Fruit fly (Drosophila melanogaster) whole organism, embryonic: ENCODE data around the gene Ctr1A.

Experiments
- Adf1 ChIP-seq: fragments of 200-800 bp; sonication (Bioruptor generic); IDR thresholded peaks from 2 replicates; pipeline ENCODE4 v1.3.6; 2022; ENCODE audit warnings: missing biosample characterization, missing genetic modification characterization
- CG11247 ChIP-seq: fragments of 200-800 bp; sonication (Bioruptor generic); IDR thresholded peaks from 2 replicates; pipeline ENCODE4 v1.3.6; 2022; ENCODE audit warnings: missing biosample characterization, missing genetic modification characterization
- CG12155 ChIP-seq: fragments of 200-800 bp; sonication (Bioruptor generic); optimal IDR thresholded peaks from 3 replicates; lab custom pipeline; 2016; ENCODE audit warnings: missing biosample characterization, missing genetic modification characterization
- CG12236 ChIP-seq: fragments of 200-800 bp; sonication (Bioruptor generic); optimal IDR thresholded peaks from 2 replicates; lab custom pipeline; 2016; ENCODE audit warnings: missing biosample characterization, missing genetic modification characterization
- CG12744 ChIP-seq: fragments of 200-800 bp; sonication (Bioruptor generic); optimal IDR thresholded peaks from 2 replicates; lab custom pipeline; 2016; ENCODE audit warnings: missing biosample characterization, missing genetic modification characterization
- CG13775 ChIP-seq: fragments of 200-800 bp; sonication (Bioruptor generic); optimal IDR thresholded peaks from 3 replicates; lab custom pipeline; 2017; ENCODE audit warnings: missing biosample characterization, mild to moderate bottlenecking, missing genetic modification characterization
- CG1529 ChIP-seq: fragments of 200-800 bp; sonication (Bioruptor generic); optimal IDR thresholded peaks from 3 replicates; lab custom pipeline; 2018; ENCODE audit warnings: missing biosample characterization, missing genetic modification characterization
- CG1602 ChIP-seq: fragments of 200-800 bp; sonication (Bioruptor generic); optimal IDR thresholded peaks from 3 replicates; lab custom pipeline; 2016; ENCODE audit warnings: missing biosample characterization, missing genetic modification characterization
- CG17385 ChIP-seq: fragments of 200-800 bp; sonication (Bioruptor generic); optimal IDR thresholded peaks from 3 replicates; lab custom pipeline; 2018; ENCODE audit warnings: missing biosample characterization, mild to moderate bottlenecking, missing genetic modification characterization
- CG1792 ChIP-seq: fragments of 200-800 bp; sonication (Bioruptor generic); optimal IDR thresholded peaks from 2 replicates; lab custom pipeline; 2016; ENCODE audit warnings: missing biosample characterization, missing genetic modification characterization
- CG2889 ChIP-seq: fragments of 200-800 bp; sonication (Bioruptor generic); IDR thresholded peaks from 3 replicates; pipeline ENCODE4 v1.3.6; 2022; ENCODE audit warnings: missing biosample characterization, missing genetic modification characterization
- CG31224 ChIP-seq: fragments of 200-800 bp; sonication (Bioruptor generic); IDR thresholded peaks from 2 replicates; pipeline ENCODE4 v1.3.6; 2022; ENCODE audit warnings: missing biosample characterization, missing genetic modification characterization
- CG33557 ChIP-seq: fragments of 200-800 bp; sonication (Bioruptor generic); optimal IDR thresholded peaks from 2 replicates; lab custom pipeline; 2019; ENCODE audit warnings: missing biosample characterization, mild to moderate bottlenecking, missing genetic modification characterization, moderate library complexity
- CG42726 ChIP-seq: fragments of 200-800 bp; sonication (Bioruptor generic); IDR thresholded peaks from 2 replicates; pipeline ENCODE4 v1.3.6; 2022; ENCODE audit warnings: missing biosample characterization, missing genetic modification characterization; ENCODE audit not compliant: partially characterized antibody
- CG4820 ChIP-seq: fragments of 200-800 bp; sonication (Bioruptor generic); optimal IDR thresholded peaks from 3 replicates; lab custom pipeline; 2016; ENCODE audit warnings: missing biosample characterization, missing genetic modification characterization
- CG6175 ChIP-seq: fragments of 200-800 bp; sonication (Bioruptor generic); IDR thresholded peaks from 3 replicates; pipeline ENCODE4 v1.3.6; 2022; ENCODE audit warnings: missing biosample characterization, missing genetic modification characterization
- CG7786 ChIP-seq: fragments of 200-800 bp; sonication (Bioruptor generic); optimal IDR thresholded peaks from 2 replicates; lab custom pipeline; 2016; ENCODE audit warnings: missing biosample characterization, missing genetic modification characterization
- CG8359 ChIP-seq: fragments of 200-800 bp; sonication (Bioruptor generic); optimal IDR thresholded peaks from 2 replicates; lab custom pipeline; 2017; ENCODE audit warnings: missing biosample characterization, mild to moderate bottlenecking, missing genetic modification characterization, borderline replicate concordance
- CG9932 ChIP-seq: fragments of 200-800 bp; sonication (Bioruptor generic); IDR thresholded peaks from 2 replicates; pipeline ENCODE4 v1.3.6; 2022; ENCODE audit warnings: missing biosample characterization, missing genetic modification characterization
- CkIIα-i1 ChIP-seq: fragments of 200-800 bp; sonication (Bioruptor generic); IDR thresholded peaks from 2 replicates; pipeline ENCODE4 v1.3.6; 2022; ENCODE audit warnings: missing biosample characterization, missing genetic modification characterization
- CoRest ChIP-seq: fragments of 200-800 bp; sonication (Bioruptor generic); optimal IDR thresholded peaks from 3 replicates; lab custom pipeline; 2018; ENCODE audit warnings: missing biosample characterization, mild to moderate bottlenecking, missing genetic modification characterization, moderate library complexity
- D19B ChIP-seq: fragments of 200-800 bp; sonication (Bioruptor generic); optimal IDR thresholded peaks from 2 replicates; lab custom pipeline; 2017; ENCODE audit warnings: missing biosample characterization, mild to moderate bottlenecking, missing genetic modification characterization
- Eip74EF ChIP-seq, 2 experiments: fragments of 200-800 bp in 1 of 2; fragments of >200 bp in 1 of 2; sonication (Bioruptor generic) in 1 of 2; optimal IDR thresholded peaks; 2 replicates each; lab custom pipeline; 2017 to 2019; ENCODE audit warnings: missing biosample characterization in 2 of 2, missing genetic modification characterization in 2 of 2, mild to moderate bottlenecking in 1 of 2, moderate library complexity in 1 of 2
- HHEX ChIP-seq: fragments of 200-800 bp; sonication (Bioruptor generic); optimal IDR thresholded peaks from 3 replicates; lab custom pipeline; 2017; ENCODE audit warnings: missing biosample characterization, mild to moderate bottlenecking, missing genetic modification characterization, missing genetic modification reagents
- Max ChIP-seq: fragments of 200-800 bp; sonication (Bioruptor generic); optimal IDR thresholded peaks from 2 replicates; lab custom pipeline; 2016; ENCODE audit warnings: missing biosample characterization, mild to moderate bottlenecking, missing genetic modification characterization
- Med ChIP-seq: fragments of 200-800 bp; sonication (Bioruptor generic); peaks from one replicate; lab custom pipeline; 2016; ENCODE audit warnings: missing biosample characterization, missing genetic modification characterization, mild to moderate bottlenecking, inconsistent platforms, moderate library complexity
- Nf-YA ChIP-seq: fragments of 200-800 bp; sonication (Bioruptor generic); IDR thresholded peaks from 2 replicates; pipeline ENCODE4 v1.3.6; 2022; ENCODE audit warnings: missing biosample characterization, missing genetic modification characterization
- Nf-YC ChIP-seq: fragments of 200-800 bp; optimal IDR thresholded peaks from 3 replicates; lab custom pipeline; 2019; ENCODE audit warnings: missing biosample characterization, mild to moderate bottlenecking, missing genetic modification characterization, moderate library complexity
- Vsx1 ChIP-seq: fragments of 200-800 bp; sonication (Bioruptor generic); optimal IDR thresholded peaks from 2 replicates; lab custom pipeline; 2017; ENCODE audit warnings: missing biosample characterization, mild to moderate bottlenecking, missing genetic modification characterization, missing genetic modification reagents
- Xrp1 ChIP-seq: fragments of 200-800 bp; sonication (Bioruptor generic); IDR thresholded peaks from 2 replicates; pipeline ENCODE4 v1.3.6; 2022; ENCODE audit warnings: missing biosample characterization, missing genetic modification characterization
- al ChIP-seq: fragments of 200-800 bp; sonication (Bioruptor generic); IDR thresholded peaks from 2 replicates; pipeline ENCODE4 v1.3.6; 2022; ENCODE audit warnings: missing biosample characterization, missing genetic modification characterization
- cad ChIP-seq: fragments of >200 bp; optimal IDR thresholded peaks from 2 replicates; lab custom pipeline; 2017; ENCODE audit warnings: missing biosample characterization, missing genetic modification characterization
- cg ChIP-seq: fragments of 200-800 bp; sonication (Bioruptor generic); optimal IDR thresholded peaks from 3 replicates; lab custom pipeline; 2019; ENCODE audit warnings: missing biosample characterization, mild to moderate bottlenecking, missing genetic modification characterization, moderate library complexity
- croc ChIP-seq: fragments of 200-800 bp; sonication (Bioruptor generic); conservative IDR thresholded peaks from 3 replicates; pipeline ENCODE4 v1.3.6; 2022; ENCODE audit warnings: missing biosample characterization, missing genetic modification characterization
- cwo ChIP-seq: fragments of 200-800 bp; sonication (Bioruptor generic); optimal IDR thresholded peaks from 3 replicates; lab custom pipeline; 2017; ENCODE audit warnings: missing biosample characterization, missing genetic modification characterization, mild to moderate bottlenecking, moderate library complexity, missing genetic modification reagents
- eyg ChIP-seq: fragments of 200-800 bp; sonication (Bioruptor generic); optimal IDR thresholded peaks from 3 replicates; lab custom pipeline; 2016; ENCODE audit warnings: missing biosample characterization, missing genetic modification characterization
- gce ChIP-seq: fragments of 200-800 bp; sonication (Bioruptor generic); IDR thresholded peaks from 3 replicates; pipeline ENCODE4 v1.3.6; 2022; ENCODE audit warnings: missing biosample characterization, missing genetic modification characterization
- gcm2 ChIP-seq: fragments of 200-800 bp; sonication (Bioruptor generic); optimal IDR thresholded peaks from 2 replicates; lab custom pipeline; 2016; ENCODE audit warnings: missing biosample characterization, missing genetic modification characterization
- her ChIP-seq: fragments of 200-800 bp; sonication (Bioruptor generic); optimal IDR thresholded peaks from 2 replicates; lab custom pipeline; 2016; ENCODE audit warnings: missing biosample characterization, missing genetic modification characterization
- inv ChIP-seq: fragments of 200-800 bp; sonication (Bioruptor generic); IDR thresholded peaks from 2 replicates; pipeline ENCODE4 v1.3.6; 2022; ENCODE audit warnings: missing biosample characterization, missing genetic modification characterization; ENCODE audit not compliant: partially characterized antibody
- kah ChIP-seq: fragments of 200-800 bp; sonication (Bioruptor generic); optimal IDR thresholded peaks from 2 replicates; lab custom pipeline; 2018; ENCODE audit warnings: missing biosample characterization, mild to moderate bottlenecking, missing genetic modification characterization
- kay ChIP-seq: fragments of 200-800 bp; sonication (Bioruptor generic); optimal IDR thresholded peaks from 2 replicates; lab custom pipeline; 2016; ENCODE audit warnings: missing biosample characterization, missing genetic modification characterization
- lab ChIP-seq: fragments of 200-800 bp; sonication (Bioruptor generic); optimal IDR thresholded peaks from 3 replicates; lab custom pipeline; 2017; ENCODE audit warnings: missing biosample characterization, missing genetic modification characterization, mild to moderate bottlenecking, moderate library complexity, missing genetic modification reagents
- maf-S ChIP-seq: fragments of 200-800 bp; sonication (Bioruptor generic); optimal IDR thresholded peaks from 2 replicates; lab custom pipeline; 2016; ENCODE audit warnings: missing biosample characterization, missing genetic modification characterization
- pan ChIP-seq, 4 experiments: fragments of >200 bp in 3 of 4; fragments of 200-800 bp in 1 of 4; sonication (Bioruptor generic) in 1 of 4; optimal IDR thresholded peaks in 3 of 4; IDR thresholded peaks in 1 of 4; 2 replicates each; pipeline versions ENCODE4 v1.3.6 to Lab custom; 2017 to 2022; ENCODE audit warnings: missing biosample characterization in 2 of 4, missing genetic modification characterization in 2 of 4, mixed read lengths in 1 of 4
- tup ChIP-seq: fragments of 200-800 bp; sonication (Bioruptor generic); optimal IDR thresholded peaks from 2 replicates; lab custom pipeline; 2016; ENCODE audit warnings: missing biosample characterization, mild to moderate bottlenecking, missing genetic modification characterization, moderate library complexity
- vfl ChIP-seq: fragments of 200-800 bp; sonication (Bioruptor generic); optimal IDR thresholded peaks from 2 replicates; lab custom pipeline; 2016; ENCODE audit warnings: missing biosample characterization, missing genetic modification characterization
- vnd ChIP-seq: fragments of 200-800 bp; sonication (Bioruptor generic); IDR thresholded peaks from 3 replicates; pipeline ENCODE4 v1.3.6; 2022; ENCODE audit warnings: missing biosample characterization, missing genetic modification characterization; ENCODE audit not compliant: partially characterized antibody

Gene Ctr1A

dm6 chrX:6673637-6674487 lies 12.4 kb downstream of the Ctr1A start, which contains the start of the genes CG3198 and Mcm6:
Gene CG3198, minus strand, starts transcription at chrX:6673973.
Gene Mcm6, plus strand, starts transcription at chrX:6674387.
- TF ChIP-seq Adf1 (no peak), CG1792 (GFP tag; lab: Kevin White, UChicago) (no peak), Vsx1 (GFP tag; lab: Kevin White, UChicago) (no peak), CG9932 (GFP tag; lab: Robert Waterston, UW) (no peak), CG2889 (GFP tag; lab: Robert Waterston, UW) (no peak), CG17385 (peak; percentile 5), pan (optimal IDR thresholded peaks at IDR 0.05; lab: Kevin White, UChicago) (no peak), pan (GFP tag; optimal IDR thresholded peaks at IDR 0.05 in 1 of 2, IDR thresholded peaks at IDR 0.05 in 1 of 2) (no peak), HHEX (GFP tag; lab: Kevin White, UChicago) (no peak), CG4820 (no peak), CG42726 (GFP tag; lab: Robert Waterston, UW) (peak; percentile 32; the same call in 1 of the 2 replicates), inv (GFP tag; lab: Robert Waterston, UW) (peak; percentile 50; the same call in 1 of the 2 replicates), Nf-YA (GFP tag; lab: Robert Waterston, UW) (0 out of 2 replicates have a peak, but pooled peaks have one; percentile 17), Nf-YC (peak; percentile 12), al (no peak), croc (no peak), gcm2 (GFP tag; lab: Kevin White, UChicago) (no peak), CG11247 (no peak), gce (GFP tag; lab: Robert Waterston, UW) (no peak), CG12155 (GFP tag; lab: Kevin White, UChicago) (no peak), CoRest (tag; lab: Kevin White, UChicago) (peak; percentile 42), vnd (GFP tag; lab: Robert Waterston, UW) (peak; percentile 59; the same call in 1 of the 3 replicates), vfl (no peak), Max (GFP tag; lab: Kevin White, UChicago) (no peak), CG6175 (GFP tag; lab: Robert Waterston, UW) (no peak), CG1602 (no peak), CkIIα-i1 (no peak), cg (no peak), CG1529 (GFP tag; lab: Kevin White, UChicago) (no peak), Xrp1 (GFP tag; lab: Robert Waterston, UW) (no peak), Med (GFP tag; lab: Kevin White, UChicago) (peak; percentile 57), CG12744 (GFP tag; lab: Kevin White, UChicago) (no peak), CG8359 (GFP tag; lab: Kevin White, UChicago) (no peak), CG13775 (GFP tag; lab: Kevin White, UChicago) (peak; percentile 1), cwo (GFP tag; lab: Kevin White, UChicago) (no peak), CG33557 (no peak), Eip74EF (GFP tag; optimal IDR thresholded peaks at IDR 0.05; lab: Kevin White, UChicago) (no peak), tup (no peak), cad (GFP tag; lab: Kevin White, UChicago) (no peak), kay (GFP tag; lab: Kevin White, UChicago) (no peak), CG31224 (GFP tag; lab: Robert Waterston, UW) (no peak), eyg (GFP tag; lab: Kevin White, UChicago) (no peak), kah (GFP tag; lab: Kevin White, UChicago) (no peak), lab (GFP tag; lab: Kevin White, UChicago) (no peak), D19B (GFP tag; lab: Kevin White, UChicago) (no peak), CG7786 (GFP tag; lab: Kevin White, UChicago) (no peak), her (GFP tag; lab: Kevin White, UChicago) (no peak), CG12236 (GFP tag; lab: Kevin White, UChicago) (no peak), maf-S (GFP tag; lab: Kevin White, UChicago) (no peak)
